Fruit fly (Drosophila melanogaster) whole organism, embryonic: ENCODE data around the gene rdog.

Experiments
- B-H2 ChIP-seq: fragments of 200-800 bp; sonication (Bioruptor generic); optimal IDR thresholded peaks from 2 replicates; lab custom pipeline; 2018; ENCODE audit warnings: missing biosample characterization, mild to moderate bottlenecking, missing genetic modification characterization
- CG11085 ChIP-seq: fragments of 200-800 bp; sonication (Bioruptor generic); IDR thresholded peaks from 2 replicates; pipeline ENCODE4 v1.3.6; 2022; ENCODE audit warnings: missing biosample characterization, missing genetic modification characterization
- CG11695 ChIP-seq: fragments of 200-800 bp; sonication (Bioruptor generic); IDR thresholded peaks from 3 replicates; pipeline ENCODE4 v1.3.6; 2022; ENCODE audit warnings: missing biosample characterization, missing genetic modification characterization
- CG12942 ChIP-seq: fragments of 200-800 bp; sonication (Bioruptor generic); optimal IDR thresholded peaks from 3 replicates; lab custom pipeline; 2016; ENCODE audit warnings: missing biosample characterization, missing genetic modification characterization
- CG14014 ChIP-seq: fragments of 200-800 bp; sonication (Bioruptor generic); IDR thresholded peaks from 2 replicates; pipeline ENCODE4 v1.3.6; 2022; ENCODE audit warnings: missing biosample characterization, missing genetic modification characterization
- CG14667 ChIP-seq: fragments of 200-800 bp; sonication (Bioruptor generic); IDR thresholded peaks from 2 replicates; pipeline ENCODE4 v1.3.6; 2022; ENCODE audit warnings: missing biosample characterization, missing genetic modification characterization
- CG14710 ChIP-seq: fragments of 200-800 bp; sonication (Bioruptor generic); optimal IDR thresholded peaks from 3 replicates; lab custom pipeline; 2019; ENCODE audit warnings: missing biosample characterization, mild to moderate bottlenecking, missing genetic modification characterization, moderate library complexity
- CG14860 ChIP-seq: fragments of 200-800 bp; sonication (Bioruptor generic); IDR thresholded peaks from 3 replicates; pipeline ENCODE4 v1.3.6; 2022; ENCODE audit warnings: missing biosample characterization, missing genetic modification characterization; ENCODE audit not compliant: partially characterized antibody
- CG15073 ChIP-seq: fragments of 200-800 bp; sonication (Bioruptor generic); optimal IDR thresholded peaks from 2 replicates; lab custom pipeline; 2016; ENCODE audit warnings: missing biosample characterization, missing genetic modification characterization
- CG15601 ChIP-seq: fragments of 200-800 bp; sonication (Bioruptor generic); optimal IDR thresholded peaks from 3 replicates; lab custom pipeline; 2019; ENCODE audit warnings: missing biosample characterization, mild to moderate bottlenecking, missing genetic modification characterization, moderate library complexity
- CG16815 ChIP-seq: fragments of 200-800 bp; sonication (Bioruptor generic); optimal IDR thresholded peaks from 3 replicates; lab custom pipeline; 2017; ENCODE audit warnings: missing biosample characterization, mild to moderate bottlenecking, missing genetic modification characterization
- CG17359 ChIP-seq: fragments of 200-800 bp; sonication (Bioruptor generic); optimal IDR thresholded peaks from 3 replicates; lab custom pipeline; 2018; ENCODE audit warnings: missing biosample characterization, mild to moderate bottlenecking, missing genetic modification characterization, moderate library complexity
- CG34376 ChIP-seq: fragments of 200-800 bp; sonication (Bioruptor generic); optimal IDR thresholded peaks from 2 replicates; lab custom pipeline; 2018; ENCODE audit warnings: missing biosample characterization, mild to moderate bottlenecking, missing genetic modification characterization
- CG3726 ChIP-seq: fragments of 200-800 bp; sonication (Bioruptor generic); IDR thresholded peaks from 3 replicates; pipeline ENCODE4, ENCODE4 v1.3.6; 2022; ENCODE audit warnings: missing biosample characterization, missing genetic modification characterization
- CG3838 ChIP-seq: fragments of 200-800 bp; sonication (Bioruptor generic); optimal IDR thresholded peaks from 3 replicates; lab custom pipeline; 2016; ENCODE audit warnings: missing biosample characterization, missing genetic modification characterization
- CG4328 ChIP-seq: fragments of 200-800 bp; sonication (Bioruptor generic); optimal IDR thresholded peaks from 3 replicates; lab custom pipeline; 2017; ENCODE audit warnings: missing biosample characterization, missing genetic modification reagents, missing genetic modification characterization
- CG6272 ChIP-seq: fragments of 200-800 bp; sonication (Bioruptor generic); IDR thresholded peaks from 2 replicates; pipeline ENCODE4 v1.3.6; 2022; ENCODE audit warnings: missing biosample characterization, missing genetic modification characterization
- CG6765 ChIP-seq: fragments of 200-800 bp; sonication (Bioruptor generic); optimal IDR thresholded peaks from 3 replicates; lab custom pipeline; 2017; ENCODE audit warnings: missing biosample characterization, mild to moderate bottlenecking, missing genetic modification characterization
- CG7928 ChIP-seq: fragments of 200-800 bp; sonication (Bioruptor generic); optimal IDR thresholded peaks from 2 replicates; lab custom pipeline; 2017; ENCODE audit warnings: missing biosample characterization, mild to moderate bottlenecking, missing genetic modification characterization
- CG8290 ChIP-seq, 3 experiments: fragments of 200-800 bp; sonication (Bioruptor generic); optimal IDR thresholded peaks; 2 replicates each; lab custom pipeline; 2016 to 2019; ENCODE audit warnings: missing biosample characterization in 3 of 3, missing genetic modification characterization in 3 of 3, mild to moderate bottlenecking in 2 of 3, moderate library complexity in 1 of 3
- CG8478 ChIP-seq: fragments of >200 bp; optimal IDR thresholded peaks from 2 replicates; lab custom pipeline; 2018
- CG8924 ChIP-seq: fragments of 200-800 bp; optimal IDR thresholded peaks from 3 replicates; lab custom pipeline; 2019; ENCODE audit warnings: missing biosample characterization, mild to moderate bottlenecking, missing genetic modification characterization, moderate library complexity
- Dip3 ChIP-seq: fragments of 200-800 bp; sonication (Bioruptor generic); optimal IDR thresholded peaks from 3 replicates; lab custom pipeline; 2016; ENCODE audit warnings: missing biosample characterization, missing genetic modification characterization
- HmgZ ChIP-seq: fragments of 200-800 bp; sonication (Bioruptor generic); optimal IDR thresholded peaks from 2 replicates; lab custom pipeline; 2018; ENCODE audit warnings: missing biosample characterization, mild to moderate bottlenecking, missing genetic modification characterization
- Hr3 ChIP-seq: fragments of 200-800 bp; sonication (Bioruptor generic); optimal IDR thresholded peaks from 3 replicates; lab custom pipeline; 2016; ENCODE audit warnings: missing biosample characterization, missing genetic modification characterization
- Hr78 ChIP-seq, 2 experiments: fragments of 200-800 bp in 1 of 2; fragments of >200 bp in 1 of 2; sonication (Bioruptor generic) in 1 of 2; optimal IDR thresholded peaks; 2 replicates each; lab custom pipeline; 2017 to 2019; ENCODE audit warnings: missing biosample characterization in 2 of 2, missing genetic modification characterization in 2 of 2, mild to moderate bottlenecking in 1 of 2, moderate library complexity in 1 of 2
- Jarid2 ChIP-seq: fragments of 200-800 bp; sonication (Bioruptor generic); optimal IDR thresholded peaks from 3 replicates; lab custom pipeline; 2017; ENCODE audit warnings: mild to moderate bottlenecking, missing biosample characterization, missing genetic modification reagents, missing genetic modification characterization
- Rx ChIP-seq: fragments of 200-800 bp; sonication (Bioruptor generic); IDR thresholded peaks from 2 replicates; pipeline ENCODE4 v1.3.6; 2022; ENCODE audit warnings: missing biosample characterization, missing genetic modification characterization
- Sin3A ChIP-seq: fragments of >200 bp; optimal IDR thresholded peaks from 2 replicates; lab custom pipeline; 2018
- Sox102F ChIP-seq: fragments of 200-800 bp; sonication (Bioruptor generic); optimal IDR thresholded peaks from 2 replicates; lab custom pipeline; 2018; ENCODE audit warnings: missing biosample characterization, mild to moderate bottlenecking, missing genetic modification characterization, moderate library complexity
- Xbp1 ChIP-seq: fragments of 200-800 bp; sonication (Bioruptor generic); optimal IDR thresholded peaks from 3 replicates; lab custom pipeline; 2016; ENCODE audit warnings: missing biosample characterization, mild to moderate bottlenecking, missing genetic modification characterization
- az2 ChIP-seq: fragments of 200-800 bp; sonication (Bioruptor generic); optimal IDR thresholded peaks from 3 replicates; lab custom pipeline; 2016; ENCODE audit warnings: missing biosample characterization, missing genetic modification characterization
- caup ChIP-seq: fragments of 200-800 bp; sonication (Bioruptor generic); optimal IDR thresholded peaks from 3 replicates; lab custom pipeline; 2017; ENCODE audit warnings: missing biosample characterization, mild to moderate bottlenecking, missing genetic modification characterization, moderate library complexity; ENCODE audit not compliant: severe bottlenecking
- dm ChIP-seq: fragments of 200-800 bp; sonication (Bioruptor generic); optimal IDR thresholded peaks from 3 replicates; lab custom pipeline; 2016; ENCODE audit warnings: missing biosample characterization, missing genetic modification characterization
- dysf ChIP-seq: fragments of 200-800 bp; sonication (Bioruptor generic); IDR thresholded peaks from 3 replicates; pipeline ENCODE4 v1.3.6; 2022; ENCODE audit warnings: missing biosample characterization, missing genetic modification characterization
- eve ChIP-seq, 2 experiments: fragments of >200 bp; optimal IDR thresholded peaks; 2 replicates each; lab custom pipeline; 2017; ENCODE audit warnings: missing biosample characterization in 2 of 2, missing genetic modification characterization in 2 of 2
- fu2 ChIP-seq: fragments of 200-800 bp; sonication (Bioruptor generic); optimal IDR thresholded peaks from 2 replicates; lab custom pipeline; 2016; ENCODE audit warnings: missing biosample characterization, missing genetic modification characterization
- gsb ChIP-seq: fragments of 200-800 bp; sonication (Bioruptor generic); IDR thresholded peaks from 2 replicates; pipeline ENCODE4 v1.3.6; 2022; ENCODE audit warnings: missing biosample characterization, missing genetic modification characterization
- nau ChIP-seq: fragments of 200-800 bp; sonication (Bioruptor generic); optimal IDR thresholded peaks from 3 replicates; lab custom pipeline; 2017; ENCODE audit warnings: missing biosample characterization, mild to moderate bottlenecking, missing genetic modification characterization, missing genetic modification reagents
- nerfin-2 ChIP-seq: fragments of 200-800 bp; sonication (Bioruptor generic); IDR thresholded peaks from 2 replicates; pipeline ENCODE4 v1.3.6; 2022; ENCODE audit warnings: missing biosample characterization, missing genetic modification characterization; ENCODE audit not compliant: partially characterized antibody
- nmo ChIP-seq: fragments of 200-800 bp; sonication (Bioruptor generic); optimal IDR thresholded peaks from 2 replicates; lab custom pipeline; 2018; ENCODE audit warnings: missing biosample characterization, mild to moderate bottlenecking, missing genetic modification characterization, moderate library complexity
- peb ChIP-seq: fragments of 200-800 bp; sonication (Bioruptor generic); IDR thresholded peaks from 2 replicates; pipeline ENCODE4 v1.3.6; 2022; ENCODE audit warnings: missing biosample characterization, missing genetic modification characterization
- prd ChIP-seq, 3 experiments: fragments of >200 bp in 2 of 3; fragments of 200-800 bp in 1 of 3; sonication (Bioruptor generic) in 1 of 3; optimal IDR thresholded peaks in 2 of 3; IDR thresholded peaks in 1 of 3; 2 replicates in 2 of 3; 3 replicates in 1 of 3; pipeline versions ENCODE4 v1.3.6 to Lab custom; 2017 to 2022; ENCODE audit warnings: missing biosample characterization in 1 of 3, missing genetic modification characterization in 1 of 3
- rib ChIP-seq: fragments of 200-800 bp; sonication (Bioruptor generic); IDR thresholded peaks from 2 replicates; pipeline ENCODE4 v1.3.6; 2022; ENCODE audit warnings: missing biosample characterization, missing genetic modification characterization
- sc ChIP-seq, 3 experiments: fragments of >200 bp in 2 of 3; fragments of 200-800 bp in 1 of 3; sonication (Bioruptor generic) in 1 of 3; optimal IDR thresholded peaks; 2 replicates in 2 of 3; 3 replicates in 1 of 3; lab custom pipeline; 2017; ENCODE audit warnings: mild to moderate bottlenecking in 1 of 3, missing biosample characterization in 1 of 3, missing genetic modification characterization in 1 of 3, missing genetic modification reagents in 1 of 3
- sisA ChIP-seq: fragments of 200-800 bp; sonication (Bioruptor generic); IDR thresholded peaks from 2 replicates; pipeline ENCODE4 v1.3.6; 2022; ENCODE audit warnings: missing biosample characterization, missing genetic modification characterization
- slbo ChIP-seq: fragments of 200-800 bp; sonication (Bioruptor generic); IDR thresholded peaks from 2 replicates; pipeline ENCODE4 v1.3.6; 2022; ENCODE audit warnings: missing biosample characterization, missing genetic modification characterization
- wek ChIP-seq: fragments of 200-800 bp; sonication (Bioruptor generic); optimal IDR thresholded peaks from 3 replicates; lab custom pipeline; 2018; ENCODE audit warnings: missing biosample characterization, mild to moderate bottlenecking, missing genetic modification characterization, moderate library complexity

The rdog gene

DNA sequence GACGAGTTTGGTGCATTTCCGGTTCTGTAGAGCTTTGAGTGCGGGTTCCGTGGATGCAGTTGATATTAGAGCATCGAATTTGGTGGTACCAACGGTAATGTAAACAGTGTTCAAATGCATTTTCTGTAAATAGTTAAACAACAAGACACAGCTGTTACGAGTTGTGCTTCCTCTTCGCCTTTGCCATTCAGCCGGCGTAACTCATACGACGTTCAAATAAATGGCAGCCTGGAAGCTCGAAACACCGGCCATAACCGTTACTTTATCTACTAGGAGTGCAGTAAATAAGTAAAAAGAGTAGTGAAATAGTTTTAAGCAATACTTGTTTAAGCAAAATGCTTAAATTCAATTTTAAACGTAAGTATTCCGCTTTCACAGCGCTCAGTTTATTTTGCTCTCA, 19.5 kb upstream of the rdog start, which contains the start of the genes Alg13 and superdeath (continued):
- no peak for TF ChIP-seq eve (GFP tag; optimal IDR thresholded peaks at IDR 0.05; lab: Kevin White, UChicago)
- TF ChIP-seq wek (GFP tag; lab: Kevin White, UChicago) = peak; percentile 43
- TF ChIP-seq az2 = no peak
- TF ChIP-seq CG11695 = no peak
- TF ChIP-seq CG14667 = no peak
- no peak for TF ChIP-seq CG8478 (lab: Kevin White, UChicago)
- TF ChIP-seq dysf (GFP tag; lab: Robert Waterston, UW) = no peak
- TF ChIP-seq Xbp1 (GFP tag; lab: Kevin White, UChicago) = no peak
- TF ChIP-seq CG15601 (tag; lab: Kevin White, UChicago) = peak; percentile 17
- no peak for TF ChIP-seq rib (GFP tag; lab: Robert Waterston, UW)
- TF ChIP-seq Sox102F = no peak
- no peak for TF ChIP-seq gsb (GFP tag; lab: Robert Waterston, UW)

DNA sequence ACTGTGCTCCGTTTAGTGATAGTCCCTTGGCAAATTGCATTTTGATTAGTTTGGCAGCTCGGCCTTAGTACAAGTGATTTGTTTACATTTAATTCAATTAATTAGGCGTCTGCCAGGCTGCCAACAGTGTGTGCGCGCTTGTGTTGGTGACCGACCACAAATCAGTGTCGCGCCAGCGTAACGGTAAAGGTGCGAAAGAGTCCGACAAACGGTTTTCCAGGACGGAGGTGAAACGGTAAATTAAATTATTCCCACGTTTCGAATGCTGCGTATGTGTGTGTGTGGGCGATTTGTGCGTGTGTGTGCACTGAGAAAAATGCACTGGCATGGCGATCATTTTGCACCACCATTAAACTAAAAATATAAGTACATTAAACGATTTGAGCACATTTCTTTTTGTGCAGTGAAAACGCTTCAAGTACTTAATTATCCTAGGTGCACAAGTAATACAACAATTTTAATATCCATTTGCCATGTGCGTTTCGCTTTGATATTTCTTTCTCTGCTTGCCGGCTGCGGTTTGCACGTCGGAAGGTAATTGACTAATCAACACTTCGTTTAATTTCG, 18.9 kb upstream of the rdog start:
- TF ChIP-seq sc (optimal IDR thresholded peaks at IDR 0.05; lab: Kevin White, UChicago) (no peak), sc (GFP tag; optimal IDR thresholded peaks at IDR 0.05; lab: Kevin White, UChicago) (no peak), CG12942 (GFP tag; lab: Kevin White, UChicago) (no peak), CG17359 (tag; lab: Kevin White, UChicago) (peak; percentile 13), Sin3A (no peak), CG4328 (no peak), fu2 (no peak), CG6765 (GFP tag; lab: Kevin White, UChicago) (no peak), sisA (GFP tag; lab: Robert Waterston, UW) (no peak), CG14860 (GFP tag; lab: Robert Waterston, UW) (no peak), dm (no peak), slbo (peak; percentile 61; the same call in 1 of the 2 replicates), CG8290 (GFP tag; optimal IDR thresholded peaks at IDR 0.05; lab: Kevin White, UChicago) (no peak), CG8290 (tag; optimal IDR thresholded peaks at IDR 0.05; lab: Kevin White, UChicago) (no peak), Hr3 (no peak), peb (GFP tag; lab: Robert Waterston, UW) (no peak), CG3726 (GFP tag; lab: Robert Waterston, UW) (no peak), CG11085 (0 out of 2 replicates have a peak, but pooled peaks have one; percentile 12), nerfin-2 (GFP tag; lab: Robert Waterston, UW) (no peak), HmgZ (tag; lab: Kevin White, UChicago) (no peak), CG14710 (tag; lab: Kevin White, UChicago) (no peak), B-H2 (no peak), Hr78 (GFP tag; optimal IDR thresholded peaks at IDR 0.05; lab: Kevin White, UChicago) (peak in 1 of 2 experiments; percentile 1), CG34376 (GFP tag; lab: Kevin White, UChicago) (no peak), nmo (GFP tag; lab: Kevin White, UChicago) (no peak), CG3838 (no peak), Jarid2 (GFP tag; lab: Kevin White, UChicago) (no peak), CG16815 (GFP tag; lab: Kevin White, UChicago) (no peak), CG8924 (tag; lab: Kevin White, UChicago) (no peak), gsb (GFP tag; lab: Robert Waterston, UW) (no peak), prd (optimal IDR thresholded peaks at IDR 0.05; lab: Kevin White, UChicago) (no peak), prd (GFP tag; IDR thresholded peaks at IDR 0.05; lab: Robert Waterston, UW) (peak; percentile 35; the same call in 1 of the 3 replicates), CG15073 (GFP tag; lab: Kevin White, UChicago) (no peak), CG6272 (GFP tag; lab: Robert Waterston, UW) (no peak), caup (GFP tag; lab: Kevin White, UChicago) (no peak), Rx (GFP tag; lab: Robert Waterston, UW) (no peak), Dip3 (no peak), nau (no peak), CG14014 (peak; percentile 45; the same call in 1 of the 2 replicates), CG7928 (no peak)
